Fruit fly (Drosophila melanogaster) whole organism, embryonic: Measurements from ENCODE around the gene CG7465.

Experiments
- Dfd ChIP-seq, 2 experiments: fragments of >200 bp; optimal IDR thresholded peaks; 2 replicates each; lab custom pipeline; 2017; ENCODE audit warnings: missing biosample characterization in 2 of 2, missing genetic modification characterization in 2 of 2
- E2f1 ChIP-seq: fragments of 200-800 bp; sonication (Bioruptor generic); IDR thresholded peaks from 2 replicates; pipeline ENCODE4 v1.3.6; 2022; ENCODE audit warnings: missing biosample characterization, missing genetic modification characterization
- GATAe ChIP-seq: fragments of 200-800 bp; sonication (Bioruptor generic); conservative IDR thresholded peaks from 2 replicates; pipeline ENCODE4 v1.3.6; 2022; ENCODE audit warnings: missing biosample characterization, missing genetic modification characterization
- Hey ChIP-seq: fragments of 200-800 bp; sonication (Bioruptor generic); optimal IDR thresholded peaks from 3 replicates; lab custom pipeline; 2018; ENCODE audit warnings: missing biosample characterization, mild to moderate bottlenecking, missing genetic modification characterization
- Scr ChIP-seq: fragments of 200-800 bp; sonication (Bioruptor generic); IDR thresholded peaks from 2 replicates; pipeline ENCODE4 v1.3.6; 2022; ENCODE audit warnings: missing biosample characterization, missing genetic modification characterization; ENCODE audit not compliant: partially characterized antibody
- cwo ChIP-seq: fragments of 200-800 bp; sonication (Bioruptor generic); optimal IDR thresholded peaks from 3 replicates; lab custom pipeline; 2017; ENCODE audit warnings: missing biosample characterization, missing genetic modification characterization, mild to moderate bottlenecking, moderate library complexity, missing genetic modification reagents
- ftz-f1 ChIP-seq: fragments of 200-800 bp; sonication (Bioruptor generic); optimal IDR thresholded peaks from 2 replicates; lab custom pipeline; 2016; ENCODE audit warnings: missing biosample characterization, missing genetic modification characterization

dm6 chr3L:4446273-4446672 is 33.8 kb upstream of the CG7465 start, which contains the start of gene CG12607:
- TF ChIP-seq GATAe (GFP tag; lab: Robert Waterston, UW) (no peak), Hey (tag; lab: Kevin White, UChicago) (no peak), ftz-f1 (no peak), Dfd (GFP tag; optimal IDR thresholded peaks at IDR 0.05; lab: Kevin White, UChicago) (no peak), E2f1 (GFP tag; lab: Robert Waterston, UW) (no peak), Scr (GFP tag; lab: Robert Waterston, UW) (no peak), cwo (GFP tag; lab: Kevin White, UChicago) (no peak)
